Fruit fly (Drosophila melanogaster): ENCODE measurements around the gene Prp16.

Gene Prp16

dm6 chrX:14218045-14218483 is 16.9 kb downstream of the Prp16 start:
- TF ChIP-seq vri (GFP tag; optimal IDR thresholded peaks at IDR 0.05) (peak; percentile 93), CG16779 (tag; optimal IDR thresholded peaks at IDR 0.05) (peak; percentile 90), topi (GFP tag; optimal IDR thresholded peaks at IDR 0.05) (peak; percentile 98), CG6276 (GFP tag; optimal IDR thresholded peaks at IDR 0.05) (peak; percentile 90), CG8319 (GFP tag; optimal IDR thresholded peaks at IDR 0.05) (peak; percentile 95), acj6 (GFP tag; optimal IDR thresholded peaks at IDR 0.05) (peak; percentile 97), CG11294 (GFP tag; IDR thresholded peaks at IDR 0.05) (peak; percentile 87), CG6792 (GFP tag; optimal IDR thresholded peaks at IDR 0.05) (peak; percentile 97), CG34406 (GFP tag; optimal IDR thresholded peaks at IDR 0.05) (peak; percentile 97), Lpt (GFP tag; optimal IDR thresholded peaks at IDR 0.05) (peak; percentile 96), CG11902 (GFP tag; optimal IDR thresholded peaks at IDR 0.05) (peak; percentile 91), Sox102F (GFP tag; optimal IDR thresholded peaks at IDR 0.05) (peak; percentile 93), CG31627 (GFP tag; optimal IDR thresholded peaks at IDR 0.05) (peak; percentile 95), Ets21C (GFP tag; optimal IDR thresholded peaks at IDR 0.05) (peak; percentile 92), CG6808 (GFP tag; optimal IDR thresholded peaks at IDR 0.05) (peak; percentile 97), CG11762 (GFP tag; optimal IDR thresholded peaks at IDR 0.05; ENCODE audit: insufficient read depth) (peak; percentile 96), lz (GFP tag; optimal IDR thresholded peaks at IDR 0.05) (peak; percentile 97), salr (GFP tag; optimal IDR thresholded peaks at IDR 0.05) (peak; percentile 89 to 93), Hr39 (GFP tag; optimal IDR thresholded peaks at IDR 0.05) (peak; percentile 92), fd85E (GFP tag; optimal IDR thresholded peaks at IDR 0.05) (peak; percentile 91), fkh (GFP tag; optimal IDR thresholded peaks at IDR 0.05) (peak; percentile 44), CG6163 (GFP tag; IDR thresholded peaks at IDR 0.05) (peak; percentile 98), Blimp-1 (GFP tag; optimal IDR thresholded peaks at IDR 0.05) (peak; percentile 90), Smox (GFP tag; optimal IDR thresholded peaks at IDR 0.05) (peak; percentile 97), CG10669 (GFP tag; optimal IDR thresholded peaks at IDR 0.05) (peak; percentile 96), Hr4 (GFP tag; optimal IDR thresholded peaks at IDR 0.05) (peak; percentile 94), Eip75B (GFP tag; optimal IDR thresholded peaks at IDR 0.05) (peak; percentile 98), CG10631 (GFP tag; optimal IDR thresholded peaks at IDR 0.05) (peak; percentile 97), Eip93F (GFP tag; optimal IDR thresholded peaks at IDR 0.05) (peak; percentile 87), CG32006 (GFP tag; optimal IDR thresholded peaks at IDR 0.05) (peak; percentile 95), OdsH (GFP tag; optimal IDR thresholded peaks at IDR 0.05) (peak; percentile 97), CG7368 (GFP tag; optimal IDR thresholded peaks at IDR 0.05) (peak; percentile 96), CG1621 (tag; optimal IDR thresholded peaks at IDR 0.05) (peak; percentile 94), achi (GFP tag; optimal IDR thresholded peaks at IDR 0.05) (peak; percentile 96), CG8119 (GFP tag; IDR thresholded peaks at IDR 0.05) (peak; percentile 98), spab (GFP tag; optimal IDR thresholded peaks at IDR 0.05) (peak; percentile 96), CG15336 (GFP tag; IDR thresholded peaks at IDR 0.05) (peak; percentile 98), esn (GFP tag; optimal IDR thresholded peaks at IDR 0.05) (peak; percentile 98), CG6854 (GFP tag; optimal IDR thresholded peaks at IDR 0.05) (peak; percentile 97), cyc (GFP tag; optimal IDR thresholded peaks at IDR 0.05) (peak; percentile 97), eg (GFP tag; IDR thresholded peaks at IDR 0.05) (peak; percentile 97), CG8632 (GFP tag; optimal IDR thresholded peaks at IDR 0.05) (peak; percentile 98), CG3032 (tag; optimal IDR thresholded peaks at IDR 0.05) (peak; percentile 98), pdm3 (GFP tag; optimal IDR thresholded peaks at IDR 0.05) (peak; percentile 96), Sox15 (GFP tag; optimal IDR thresholded peaks at IDR 0.05) (peak; percentile 94), Eip78C (GFP tag) (peak; percentile 99), dac (GFP tag; optimal IDR thresholded peaks at IDR 0.05) (peak; percentile 84), svp (GFP tag) (peak; percentile 96), Sox14 (GFP tag; optimal IDR thresholded peaks at IDR 0.05) (peak; percentile 95), CG3919 (GFP tag; optimal IDR thresholded peaks at IDR 0.05) (peak; percentile 97), ss (GFP tag; optimal IDR thresholded peaks at IDR 0.05) (peak; percentile 97 to 98), fd59A (GFP tag; optimal IDR thresholded peaks at IDR 0.05) (peak; percentile 93)

All from whole organism, prepupa.